Fruit fly (Drosophila melanogaster) whole organism, embryonic: Measurements from ENCODE around the gene CG3984.

Experiments used
- Adf1 ChIP-seq: fragments of 200-800 bp; sonication (Bioruptor generic); IDR thresholded peaks from 2 replicates; pipeline ENCODE4 v1.3.6; 2022; ENCODE audit warnings: missing biosample characterization, missing genetic modification characterization
- Atf6 ChIP-seq: fragments of 200-800 bp; sonication (Bioruptor generic); IDR thresholded peaks from 2 replicates; pipeline ENCODE4 v1.3.6; 2022; ENCODE audit warnings: missing biosample characterization, missing genetic modification characterization
- B-H2 ChIP-seq: fragments of 200-800 bp; sonication (Bioruptor generic); optimal IDR thresholded peaks from 2 replicates; lab custom pipeline; 2018; ENCODE audit warnings: missing biosample characterization, mild to moderate bottlenecking, missing genetic modification characterization
- CG15601 ChIP-seq: fragments of 200-800 bp; sonication (Bioruptor generic); optimal IDR thresholded peaks from 3 replicates; lab custom pipeline; 2019; ENCODE audit warnings: missing biosample characterization, mild to moderate bottlenecking, missing genetic modification characterization, moderate library complexity
- CG1603 ChIP-seq: fragments of 200-800 bp; sonication (Bioruptor generic); optimal IDR thresholded peaks from 2 replicates; lab custom pipeline; 2019; ENCODE audit warnings: missing biosample characterization, mild to moderate bottlenecking, missing genetic modification characterization, moderate library complexity
- CG16813 ChIP-seq: fragments of 200-800 bp; sonication (Bioruptor generic); IDR thresholded peaks from 3 replicates; pipeline ENCODE4 v1.3.6; 2022; ENCODE audit warnings: missing biosample characterization, missing genetic modification characterization; ENCODE audit not compliant: partially characterized antibody
- CG16863 ChIP-seq: fragments of 200-800 bp; sonication (Bioruptor generic); optimal IDR thresholded peaks from 3 replicates; lab custom pipeline; 2016; ENCODE audit warnings: missing biosample characterization, missing genetic modification characterization
- CG17612 ChIP-seq: fragments of 200-800 bp; sonication (Bioruptor generic); IDR thresholded peaks from 2 replicates; pipeline ENCODE4 v1.3.6; 2022; ENCODE audit warnings: missing biosample characterization, missing genetic modification characterization
- CG2678 ChIP-seq: fragments of 200-800 bp; sonication (Bioruptor generic); optimal IDR thresholded peaks from 3 replicates; lab custom pipeline; 2019; ENCODE audit warnings: missing biosample characterization, mild to moderate bottlenecking, missing genetic modification characterization, moderate library complexity
- CG32532 ChIP-seq: fragments of 200-800 bp; sonication (Bioruptor generic); IDR thresholded peaks from 2 replicates; pipeline ENCODE4 v1.3.6; 2022; ENCODE audit warnings: missing biosample characterization, missing genetic modification characterization
- CG3407 ChIP-seq: fragments of 200-800 bp; sonication (Bioruptor generic); optimal IDR thresholded peaks from 2 replicates; lab custom pipeline; 2018; ENCODE audit warnings: missing biosample characterization, mild to moderate bottlenecking, missing genetic modification characterization
- CG4360 ChIP-seq: fragments of 200-800 bp; sonication (Bioruptor generic); IDR thresholded peaks from 2 replicates; pipeline ENCODE4 v1.3.6; 2022; ENCODE audit warnings: missing biosample characterization, missing genetic modification characterization
- CG4424 ChIP-seq: fragments of 200-800 bp; sonication (Bioruptor generic); optimal IDR thresholded peaks from 3 replicates; lab custom pipeline; 2016; ENCODE audit warnings: missing biosample characterization, missing genetic modification characterization
- CG4730 ChIP-seq: fragments of 200-800 bp; sonication (Bioruptor generic); IDR thresholded peaks from 2 replicates; pipeline ENCODE4 v1.3.6; 2022; ENCODE audit warnings: missing biosample characterization, missing genetic modification characterization
- CG5953 ChIP-seq: fragments of 200-800 bp; sonication (Bioruptor generic); IDR thresholded peaks from 2 replicates; pipeline ENCODE4 v1.3.6; 2022; ENCODE audit warnings: missing biosample characterization, missing genetic modification characterization
- CG6791 ChIP-seq: fragments of 200-800 bp; sonication (Bioruptor generic); IDR thresholded peaks from 3 replicates; pipeline ENCODE4 v1.3.6; 2022; ENCODE audit warnings: missing biosample characterization, missing genetic modification characterization; ENCODE audit not compliant: partially characterized antibody
- CG7745 ChIP-seq: fragments of 200-800 bp; sonication (Bioruptor generic); optimal IDR thresholded peaks from 2 replicates; lab custom pipeline; 2018; ENCODE audit warnings: missing biosample characterization, mild to moderate bottlenecking, missing genetic modification characterization, moderate library complexity
- CG8290 ChIP-seq, 3 experiments: fragments of 200-800 bp; sonication (Bioruptor generic); optimal IDR thresholded peaks; 2 replicates each; lab custom pipeline; 2016 to 2019; ENCODE audit warnings: missing biosample characterization in 3 of 3, missing genetic modification characterization in 3 of 3, mild to moderate bottlenecking in 2 of 3, moderate library complexity in 1 of 3
- CG8359 ChIP-seq: fragments of 200-800 bp; sonication (Bioruptor generic); optimal IDR thresholded peaks from 2 replicates; lab custom pipeline; 2017; ENCODE audit warnings: missing biosample characterization, mild to moderate bottlenecking, missing genetic modification characterization, borderline replicate concordance
- CG8924 ChIP-seq: fragments of 200-800 bp; optimal IDR thresholded peaks from 3 replicates; lab custom pipeline; 2019; ENCODE audit warnings: missing biosample characterization, mild to moderate bottlenecking, missing genetic modification characterization, moderate library complexity
- CG9609 ChIP-seq: fragments of 200-800 bp; sonication (Bioruptor generic); optimal IDR thresholded peaks from 3 replicates; lab custom pipeline; 2016; ENCODE audit warnings: missing biosample characterization, missing genetic modification characterization
- CG9727 ChIP-seq: fragments of 200-800 bp; sonication (Bioruptor generic); optimal IDR thresholded peaks from 3 replicates; lab custom pipeline; 2017; ENCODE audit warnings: missing biosample characterization, mild to moderate bottlenecking, missing genetic modification characterization
- HmgD ChIP-seq: fragments of 200-800 bp; sonication (Bioruptor generic); optimal IDR thresholded peaks from 3 replicates; lab custom pipeline; 2016; ENCODE audit warnings: missing biosample characterization, missing genetic modification characterization
- Hmr ChIP-seq: fragments of 200-800 bp; sonication (Bioruptor generic); optimal IDR thresholded peaks from 3 replicates; lab custom pipeline; 2017; ENCODE audit warnings: mild to moderate bottlenecking, missing biosample characterization, missing genetic modification reagents, missing genetic modification characterization
- Lim3 ChIP-seq: fragments of 200-800 bp; sonication (Bioruptor generic); IDR thresholded peaks from 2 replicates; pipeline ENCODE4 v1.3.6; 2022; ENCODE audit warnings: missing biosample characterization, missing genetic modification characterization
- Max ChIP-seq: fragments of 200-800 bp; sonication (Bioruptor generic); optimal IDR thresholded peaks from 2 replicates; lab custom pipeline; 2016; ENCODE audit warnings: missing biosample characterization, mild to moderate bottlenecking, missing genetic modification characterization
- NC2α ChIP-seq: fragments of 200-800 bp; sonication (Bioruptor generic); optimal IDR thresholded peaks from 2 replicates; lab custom pipeline; 2016; ENCODE audit warnings: missing biosample characterization, missing genetic modification characterization
- NC2β ChIP-seq: fragments of 200-800 bp; sonication (Bioruptor generic); optimal IDR thresholded peaks from 2 replicates; lab custom pipeline; 2016; ENCODE audit warnings: missing biosample characterization, missing genetic modification characterization
- Sry-β ChIP-seq: fragments of 200-800 bp; sonication (Bioruptor generic); optimal IDR thresholded peaks from 2 replicates; lab custom pipeline; 2018; ENCODE audit warnings: missing biosample characterization, mild to moderate bottlenecking, missing genetic modification characterization, moderate library complexity
- Vsx1 ChIP-seq: fragments of 200-800 bp; sonication (Bioruptor generic); optimal IDR thresholded peaks from 2 replicates; lab custom pipeline; 2017; ENCODE audit warnings: missing biosample characterization, mild to moderate bottlenecking, missing genetic modification characterization, missing genetic modification reagents
- cg ChIP-seq: fragments of 200-800 bp; sonication (Bioruptor generic); optimal IDR thresholded peaks from 3 replicates; lab custom pipeline; 2019; ENCODE audit warnings: missing biosample characterization, mild to moderate bottlenecking, missing genetic modification characterization, moderate library complexity
- ems ChIP-seq: fragments of 200-800 bp; sonication (Bioruptor generic); optimal IDR thresholded peaks from 3 replicates; lab custom pipeline; 2016; ENCODE audit warnings: missing biosample characterization, missing genetic modification characterization
- hb ChIP-seq: fragments of 200-800 bp; sonication (Bioruptor generic); IDR thresholded peaks from 3 replicates; pipeline ENCODE4 v1.3.6; 2022; ENCODE audit warnings: missing biosample characterization, missing genetic modification characterization; ENCODE audit not compliant: partially characterized antibody
- hth ChIP-seq: fragments of >200 bp; optimal IDR thresholded peaks from 2 replicates; lab custom pipeline; 2017; ENCODE audit warnings: inconsistent platforms
- lbe ChIP-seq: fragments of 200-800 bp; sonication (Bioruptor generic); optimal IDR thresholded peaks from 2 replicates; lab custom pipeline; 2016; ENCODE audit warnings: missing biosample characterization, mild to moderate bottlenecking, missing genetic modification characterization
- lov ChIP-seq, 2 experiments: fragments of 200-800 bp in 1 of 2; fragments of >200 bp in 1 of 2; sonication (Bioruptor generic) in 1 of 2; IDR thresholded peaks in 1 of 2; optimal IDR thresholded peaks in 1 of 2; 2 replicates in 1 of 2; 3 replicates in 1 of 2; pipeline versions ENCODE4 v1.3.6 to Lab custom; 2017 to 2022; ENCODE audit warnings: missing biosample characterization in 1 of 2, missing genetic modification characterization in 1 of 2
- odd ChIP-seq: fragments of 200-800 bp; sonication (Bioruptor generic); optimal IDR thresholded peaks from 2 replicates; lab custom pipeline; 2017; ENCODE audit warnings: missing biosample characterization, mild to moderate bottlenecking, missing genetic modification characterization
- onecut ChIP-seq: fragments of 200-800 bp; sonication (Bioruptor generic); IDR thresholded peaks from 2 replicates; pipeline ENCODE4 v1.3.6; 2022; ENCODE audit warnings: missing biosample characterization, missing genetic modification characterization
- otp ChIP-seq: fragments of 200-800 bp; sonication (Bioruptor generic); IDR thresholded peaks from 3 replicates; pipeline ENCODE4, ENCODE4 v1.3.6; 2022; ENCODE audit warnings: missing biosample characterization, missing genetic modification characterization
- peb ChIP-seq: fragments of 200-800 bp; sonication (Bioruptor generic); IDR thresholded peaks from 2 replicates; pipeline ENCODE4 v1.3.6; 2022; ENCODE audit warnings: missing biosample characterization, missing genetic modification characterization
- phol ChIP-seq: fragments of 200-800 bp; sonication (Bioruptor generic); optimal IDR thresholded peaks from 3 replicates; lab custom pipeline; 2018; ENCODE audit warnings: missing biosample characterization, mild to moderate bottlenecking, missing genetic modification characterization, moderate library complexity
- run ChIP-seq: fragments of 200-800 bp; sonication (Bioruptor generic); optimal IDR thresholded peaks from 3 replicates; lab custom pipeline; 2018; ENCODE audit warnings: missing biosample characterization, mild to moderate bottlenecking, missing genetic modification characterization
- scrt ChIP-seq: fragments of 200-800 bp; sonication (Bioruptor generic); optimal IDR thresholded peaks from 2 replicates; lab custom pipeline; 2018; ENCODE audit warnings: missing biosample characterization, mild to moderate bottlenecking, missing genetic modification characterization, moderate library complexity
- shn ChIP-seq: fragments of 200-800 bp; sonication (Bioruptor generic); optimal IDR thresholded peaks from 3 replicates; lab custom pipeline; 2016; ENCODE audit warnings: missing biosample characterization, missing genetic modification characterization
- sim ChIP-seq: fragments of 200-800 bp; sonication (Bioruptor generic); IDR thresholded peaks from 2 replicates; pipeline ENCODE4 v1.3.6; 2022; ENCODE audit warnings: missing biosample characterization, missing genetic modification characterization
- so ChIP-seq: fragments of 200-800 bp; sonication (Bioruptor generic); IDR thresholded peaks from 3 replicates; pipeline ENCODE4 v1.3.6; 2022; ENCODE audit warnings: missing biosample characterization, missing genetic modification characterization
- sob ChIP-seq: fragments of 200-800 bp; sonication (Bioruptor generic); IDR thresholded peaks from 2 replicates; pipeline ENCODE4 v1.3.6; 2022; ENCODE audit warnings: missing biosample characterization, missing genetic modification characterization
- sqz ChIP-seq: fragments of 200-800 bp; sonication (Bioruptor generic); optimal IDR thresholded peaks from 3 replicates; lab custom pipeline; 2018; ENCODE audit warnings: missing biosample characterization, mild to moderate bottlenecking, missing genetic modification characterization
- tup ChIP-seq: fragments of 200-800 bp; sonication (Bioruptor generic); optimal IDR thresholded peaks from 2 replicates; lab custom pipeline; 2016; ENCODE audit warnings: missing biosample characterization, mild to moderate bottlenecking, missing genetic modification characterization, moderate library complexity
- zfh1 ChIP-seq: fragments of 200-800 bp; sonication (Bioruptor generic); IDR thresholded peaks from 3 replicates; pipeline ENCODE4 v1.3.6; 2022; ENCODE audit warnings: missing biosample characterization, missing genetic modification characterization

The CG3984 gene

dm6 chr3R:15092784-15093183, 44.2 kb upstream of the CG3984 start (continued):
- TF ChIP-seq CG17612 (GFP tag; lab: Robert Waterston, UW) (no peak), CG32532 (GFP tag; lab: Robert Waterston, UW) (no peak), Vsx1 (peak; percentile 52), Lim3 (GFP tag; lab: Robert Waterston, UW) (no peak), CG16813 (GFP tag; lab: Robert Waterston, UW) (no peak), CG1603 (tag; lab: Kevin White, UChicago) (peak; percentile 11), onecut (GFP tag; lab: Robert Waterston, UW) (0 out of 2 replicates have a peak, but pooled peaks have one; percentile 10), CG5953 (GFP tag; lab: Robert Waterston, UW) (0 out of 2 replicates have a peak, but pooled peaks have one; percentile 36), CG4730 (GFP tag; lab: Robert Waterston, UW) (no peak), CG4360 (GFP tag; lab: Robert Waterston, UW) (0 out of 2 replicates have a peak, but pooled peaks have one; percentile 12), CG9727 (peak; percentile 2), NC2β (GFP tag; lab: Kevin White, UChicago) (no peak), CG8359 (peak; percentile 21), Hmr (GFP tag; lab: Kevin White, UChicago) (peak; percentile 29), lov (optimal IDR thresholded peaks at IDR 0.05; lab: Kevin White, UChicago) (no peak), lov (GFP tag; IDR thresholded peaks at IDR 0.05; lab: Robert Waterston, UW) (no peak), CG6791 (GFP tag; lab: Robert Waterston, UW) (no peak), shn (GFP tag; lab: Kevin White, UChicago) (no peak), cg (GFP tag; lab: Kevin White, UChicago) (no peak), CG3407 (GFP tag; lab: Kevin White, UChicago) (peak; percentile 60), CG8924 (tag; lab: Kevin White, UChicago) (no peak), CG9609 (GFP tag; lab: Kevin White, UChicago) (no peak), sob (peak; percentile 35; the same call in 1 of the 2 replicates), peb (GFP tag; lab: Robert Waterston, UW) (no peak), CG4424 (GFP tag; lab: Kevin White, UChicago) (no peak), run (peak; percentile 22), hth (lab: Kevin White, UChicago) (no peak), CG16863 (GFP tag; lab: Kevin White, UChicago) (no peak), B-H2 (peak; percentile 2), HmgD (GFP tag; lab: Kevin White, UChicago) (no peak), lbe (GFP tag; lab: Kevin White, UChicago) (no peak), Sry-β (GFP tag; lab: Kevin White, UChicago) (no peak), Adf1 (GFP tag; lab: Robert Waterston, UW) (peak; percentile 75), NC2α (GFP tag; lab: Kevin White, UChicago) (no peak), ems (no peak), sim (GFP tag; lab: Robert Waterston, UW) (0 out of 2 replicates have a peak, but pooled peaks have one; percentile 35), zfh1 (no peak), hb (GFP tag; lab: Robert Waterston, UW) (no peak), phol (tag; lab: Kevin White, UChicago) (no peak), CG15601 (tag; lab: Kevin White, UChicago) (no peak), so (GFP tag; lab: Robert Waterston, UW) (no peak), scrt (GFP tag; lab: Kevin White, UChicago) (peak; percentile 6), Atf6 (GFP tag; lab: Robert Waterston, UW) (peak; percentile 53; the same call in 1 of the 2 replicates), tup (GFP tag; lab: Kevin White, UChicago) (peak; percentile 3), CG7745 (tag; lab: Kevin White, UChicago) (peak; percentile 20), Max (GFP tag; lab: Kevin White, UChicago) (no peak), CG2678 (tag; lab: Kevin White, UChicago) (peak; percentile 29), odd (GFP tag; lab: Kevin White, UChicago) (peak; percentile 35), sqz (GFP tag; lab: Kevin White, UChicago) (peak; percentile 50), CG8290 (GFP tag; optimal IDR thresholded peaks at IDR 0.05; lab: Kevin White, UChicago) (no peak), CG8290 (tag; optimal IDR thresholded peaks at IDR 0.05; lab: Kevin White, UChicago) (peak in 1 of 2 experiments; percentile 47), otp (GFP tag; lab: Robert Waterston, UW) (0 out of 3 replicates have a peak, but pooled peaks have one; percentile 25)
